Worm (Caenorhabditis elegans) whole organism, young adult: Measurements from ENCODE around the gene mom-1.

ENCODE experiments used
- B0035.1 ChIP-seq: sonication (generic microtip); optimal IDR thresholded peaks from 2 replicates; lab custom pipeline; 2016; ENCODE audit warnings: missing genetic modification characterization, mild to moderate bottlenecking, missing compliant biosample characterization, missing genotype, missing genetic modification reagents
- B0336.3 ChIP-seq: fragments of 200-800 bp; sonication (Bioruptor generic); IDR thresholded peaks from 2 replicates; pipeline ENCODE4 v1.3.6; 2022; ENCODE audit warnings: missing genetic modification characterization, missing compliant biosample characterization
- C17E4.6 ChIP-seq: fragments of 200-800 bp; sonication (Bioruptor generic); IDR thresholded peaks from 2 replicates; pipeline ENCODE4 v1.3.6; 2022; ENCODE audit warnings: missing genetic modification reagents, missing genetic modification characterization, missing compliant biosample characterization
- F52B5.7 ChIP-seq: sonication (generic microtip); optimal IDR thresholded peaks from 2 replicates; lab custom pipeline; 2016; ENCODE audit warnings: mild to moderate bottlenecking, missing genetic modification characterization, missing compliant biosample characterization
- F55B11.4 ChIP-seq: sonication (generic microtip); optimal IDR thresholded peaks from 2 replicates; lab custom pipeline; 2016; ENCODE audit warnings: missing compliant biosample characterization, missing genetic modification characterization, borderline replicate concordance; ENCODE audit not compliant: insufficient read depth
- F57A8.1 ChIP-seq: fragments of 200-800 bp; sonication (Bioruptor generic); optimal IDR thresholded peaks from 2 replicates; lab custom pipeline; 2018; ENCODE audit warnings: mild to moderate bottlenecking, missing genetic modification characterization, moderate library complexity, missing compliant biosample characterization
- K11D2.4 ChIP-seq: fragments of 200-800 bp; sonication (Bioruptor generic); IDR thresholded peaks from 2 replicates; pipeline ENCODE4 v1.3.6; 2022; ENCODE audit warnings: missing genetic modification reagents, missing genetic modification characterization, missing compliant biosample characterization
- T07F8.4 ChIP-seq: sonication (generic microtip); optimal IDR thresholded peaks from 2 replicates; lab custom pipeline; 2016; ENCODE audit warnings: mild to moderate bottlenecking, missing genetic modification characterization, moderate library complexity, missing compliant biosample characterization
- T26A5.8 ChIP-seq: sonication (generic microtip); optimal IDR thresholded peaks from 2 replicates; lab custom pipeline; 2016; ENCODE audit warnings: missing genetic modification characterization, missing compliant biosample characterization
- aptf-3 ChIP-seq: fragments of 200-800 bp; sonication (Bioruptor generic); IDR thresholded peaks from 2 replicates; pipeline ENCODE4 v1.3.6; 2022; ENCODE audit warnings: missing genetic modification characterization, missing compliant biosample characterization
- athp-1 ChIP-seq: sonication (generic microtip); optimal IDR thresholded peaks from 2 replicates; lab custom pipeline; 2017; ENCODE audit warnings: mild to moderate bottlenecking, missing genetic modification characterization, missing compliant biosample characterization
- bed-2 ChIP-seq: fragments of 200-800 bp; sonication (Bioruptor generic); IDR thresholded peaks from 2 replicates; pipeline ENCODE4 v1.3.6; 2022; ENCODE audit warnings: missing genetic modification reagents, missing genetic modification characterization, missing compliant biosample characterization
- ceh-100 ChIP-seq: fragments of 200-800 bp; sonication (Bioruptor generic); IDR thresholded peaks from 2 replicates; pipeline ENCODE4 v1.3.6; 2022; ENCODE audit warnings: missing genetic modification reagents, missing genetic modification characterization, missing compliant biosample characterization
- ceh-40 ChIP-seq: fragments of 200-800 bp; sonication (Bioruptor generic); IDR thresholded peaks from 2 replicates; pipeline ENCODE4 v1.3.6; 2022; ENCODE audit warnings: missing genetic modification characterization, missing compliant biosample characterization
- ceh-79 ChIP-seq: sonication (generic microtip); optimal IDR thresholded peaks from 2 replicates; lab custom pipeline; 2017; ENCODE audit warnings: mild to moderate bottlenecking, missing genetic modification characterization, missing compliant biosample characterization
- egl-18 ChIP-seq: fragments of 200-800 bp; sonication (Bioruptor generic); IDR thresholded peaks from 2 replicates; pipeline ENCODE4 v1.3.6; 2022; ENCODE audit warnings: missing genetic modification reagents, missing genetic modification characterization, missing compliant biosample characterization
- egl-44 ChIP-seq: fragments of 200-800 bp; sonication (Bioruptor generic); IDR thresholded peaks from 2 replicates; pipeline ENCODE4 v1.3.6; 2022; ENCODE audit warnings: missing genetic modification reagents, missing genetic modification characterization, missing compliant biosample characterization
- egrh-3 ChIP-seq: fragments of 200-800 bp; sonication (Bioruptor generic); IDR thresholded peaks from 2 replicates; pipeline ENCODE4 v1.3.6; 2022; ENCODE audit warnings: missing genetic modification reagents, missing genetic modification characterization, missing compliant biosample characterization
- him-1 ChIP-seq: sonication (generic microtip); optimal IDR thresholded peaks from 2 replicates; lab custom pipeline; 2016; ENCODE audit warnings: missing genotype, missing genetic modification reagents, missing genetic modification characterization, missing compliant biosample characterization
- hmg-20 ChIP-seq: fragments of 200-800 bp; sonication (Bioruptor generic); IDR thresholded peaks from 2 replicates; pipeline ENCODE4 v1.3.6; 2022; ENCODE audit warnings: missing genetic modification reagents, missing genetic modification characterization, missing compliant biosample characterization
- hsf-1 ChIP-seq: fragments of 200-800 bp; sonication (Bioruptor generic); IDR thresholded peaks from 2 replicates; pipeline ENCODE4 v1.3.6; 2022; ENCODE audit warnings: missing genetic modification reagents, missing genetic modification characterization, missing compliant biosample characterization
- lag-1 ChIP-seq: fragments of 200-800 bp; sonication (Bioruptor generic); IDR thresholded peaks from 2 replicates; pipeline ENCODE4 v1.3.6; 2022; ENCODE audit warnings: missing genetic modification reagents, missing genetic modification characterization, missing compliant biosample characterization
- lin-26 ChIP-seq: fragments of 200-800 bp; sonication (Bioruptor generic); IDR thresholded peaks from 2 replicates; pipeline ENCODE4 v1.3.6; 2022; ENCODE audit warnings: missing genetic modification reagents, missing genetic modification characterization, missing compliant biosample characterization
- lin-35 ChIP-seq, 3 experiments: fragments of 150-350 bp in 2 of 3; sonication (generic microtip) in 1 of 3; optimal IDR thresholded peaks; 2 replicates each; lab custom pipeline; 2014 to 2018; ENCODE audit warnings: missing biosample characterization in 3 of 3, missing genetic modification characterization in 3 of 3, missing genetic modification reagents in 3 of 3
- lin-40 ChIP-seq: sonication (generic microtip); optimal IDR thresholded peaks from 2 replicates; lab custom pipeline; 2016; ENCODE audit warnings: missing genetic modification characterization, mild to moderate bottlenecking, missing compliant biosample characterization, missing genotype, missing genetic modification reagents
- madf-6 ChIP-seq: fragments of 200-800 bp; sonication (Bioruptor generic); IDR thresholded peaks from 2 replicates; pipeline ENCODE4 v1.3.6; 2022; ENCODE audit warnings: missing genetic modification reagents, missing genetic modification characterization, missing compliant biosample characterization
- madf-8 ChIP-seq: fragments of 200-800 bp; sonication (Bioruptor generic); conservative IDR thresholded peaks from 2 replicates; pipeline ENCODE4 v1.3.6; 2022; ENCODE audit warnings: missing genetic modification reagents, missing genetic modification characterization, missing compliant biosample characterization
- mcd-1 ChIP-seq: fragments of 200-800 bp; sonication (Bioruptor generic); IDR thresholded peaks from 2 replicates; pipeline ENCODE4 v1.3.6; 2022; ENCODE audit warnings: missing genetic modification reagents, missing genetic modification characterization, missing compliant biosample characterization
- mes-4 ChIP-seq: sonication (generic microtip); optimal IDR thresholded peaks from 2 replicates; lab custom pipeline; 2016; ENCODE audit warnings: missing genotype, missing genetic modification characterization, missing compliant biosample characterization
- nfya-2 ChIP-seq: fragments of 200-800 bp; sonication (Bioruptor generic); IDR thresholded peaks from 2 replicates; pipeline ENCODE4 v1.3.6; 2022; ENCODE audit warnings: missing genetic modification reagents, missing genetic modification characterization, missing compliant biosample characterization
- nhr-27 ChIP-seq: fragments of 200-800 bp; sonication (Bioruptor generic); optimal IDR thresholded peaks from 2 replicates; lab custom pipeline; 2018; ENCODE audit warnings: mild to moderate bottlenecking, missing genetic modification characterization, moderate library complexity, missing compliant biosample characterization
- nhr-80 ChIP-seq: sonication (generic microtip); optimal IDR thresholded peaks from 2 replicates; lab custom pipeline; 2016; ENCODE audit warnings: missing genetic modification characterization, missing compliant biosample characterization
- pha-4 ChIP-seq: fragments of 150-350 bp; sonication (generic microtip); optimal IDR thresholded peaks from 2 replicates; lab custom pipeline; 2014; ENCODE audit warnings: missing biosample characterization, missing genetic modification reagents, missing genetic modification characterization
- rcor-1 ChIP-seq: fragments of 200-800 bp; sonication (Bioruptor generic); IDR thresholded peaks from 2 replicates; pipeline ENCODE4 v1.3.6; 2022; ENCODE audit warnings: missing genetic modification reagents, missing genetic modification characterization, missing compliant biosample characterization
- rpc-1 ChIP-seq, 2 experiments: fragments of 150-350 bp in 1 of 2; sonication (generic microtip) in 1 of 2; optimal IDR thresholded peaks; 2 replicates each; lab custom pipeline; 2014 to 2018; ENCODE audit warnings: missing biosample characterization in 1 of 2, missing genetic modification characterization in 1 of 2, missing genetic modification reagents in 1 of 2, missing genotype in 1 of 2
- sea-2 ChIP-seq: fragments of 200-800 bp; sonication (Bioruptor generic); IDR thresholded peaks from 2 replicates; pipeline ENCODE4 v1.3.6; 2022; ENCODE audit warnings: missing genetic modification characterization, missing compliant biosample characterization
- snpc-1.1 ChIP-seq: sonication (generic microtip); optimal IDR thresholded peaks from 2 replicates; lab custom pipeline; 2017; ENCODE audit warnings: missing genetic modification characterization, mild to moderate bottlenecking, missing compliant biosample characterization, antibody characterized with exemption, moderate library complexity, missing genotype, missing genetic modification reagents; ENCODE audit not compliant: insufficient read depth
- snpc-3.4 ChIP-seq: sonication (generic microtip); optimal IDR thresholded peaks from 2 replicates; lab custom pipeline; 2017; ENCODE audit warnings: missing genetic modification characterization, mild to moderate bottlenecking, missing compliant biosample characterization, antibody characterized with exemption, moderate library complexity, missing genotype, missing genetic modification reagents
- snpc-4 ChIP-seq, 5 experiments: fragments of 150-350 bp in 1 of 5; sonication (generic microtip) in 4 of 5; optimal IDR thresholded peaks; 2 replicates each; lab custom pipeline; 2014 to 2018; ENCODE audit warnings: missing genetic modification characterization in 5 of 5, missing biosample characterization in 3 of 5, antibody characterized with exemption in 2 of 5, mild to moderate bottlenecking in 2 of 5, missing compliant biosample characterization in 2 of 5, missing genotype in 2 of 5, moderate library complexity in 2 of 5, missing genetic modification reagents in 1 of 5
- somi-1 ChIP-seq: fragments of 200-800 bp; sonication (Bioruptor generic); optimal IDR thresholded peaks from 2 replicates; lab custom pipeline; 2018; ENCODE audit warnings: mild to moderate bottlenecking, missing genetic modification characterization, missing compliant biosample characterization
- tbp1 ChIP-seq: fragments of 200-800 bp; sonication (Bioruptor generic); optimal IDR thresholded peaks from 2 replicates; lab custom pipeline; 2018; ENCODE audit warnings: mild to moderate bottlenecking, missing genetic modification characterization, missing compliant biosample characterization
- tbx-9 ChIP-seq: sonication (generic microtip); optimal IDR thresholded peaks from 2 replicates; lab custom pipeline; 2016; ENCODE audit warnings: borderline replicate concordance, missing genetic modification characterization, inconsistent platforms, missing compliant biosample characterization
- unc-130 ChIP-seq: sonication (generic microtip); optimal IDR thresholded peaks from 2 replicates; lab custom pipeline; 2016; ENCODE audit warnings: missing genetic modification reagents, missing genetic modification characterization, missing compliant biosample characterization
- xnd-1 ChIP-seq: sonication (generic microtip); optimal IDR thresholded peaks from 2 replicates; lab custom pipeline; 2016; ENCODE audit warnings: missing genotype, missing genetic modification reagents, missing genetic modification characterization, missing compliant biosample characterization

mom-1 gene

ce11 chrX:6253566-6253898 lies 39.4 kb upstream of the mom-1 start:
- TF ChIP-seq F52B5.7 (tag; lab: Kevin White, UChicago) (no peak), snpc-4 (GFP tag; optimal IDR thresholded peaks at IDR 0.05; lab: Kevin White, UChicago) (no peak), snpc-4 (tag; optimal IDR thresholded peaks at IDR 0.05; lab: Kevin White, UChicago) (peak in 1 of 4 experiments; percentile 17)

- TF ChIP-seq B0336.3 (GFP tag; lab: Robert Waterston, UW): peak; percentile 88
- peak; percentile 62; the same call in 1 of the 2 replicates for TF ChIP-seq egl-44 (GFP tag; lab: Robert Waterston, UW)
- peak in 1 of 3 experiments; percentile 32 for TF ChIP-seq lin-35 (GFP tag; optimal IDR thresholded peaks at IDR 0.05; lab: Kevin White, UChicago)
- TF ChIP-seq lin-26: no peak
- TF ChIP-seq madf-6: peak; percentile 42; the same call in 1 of the 2 replicates
- TF ChIP-seq snpc-3.4 (tag; lab: Kevin White, UChicago): no peak
- TF ChIP-seq unc-130 (GFP tag; lab: Kevin White, UChicago): no peak
- no peak for TF ChIP-seq sea-2 (GFP tag; lab: Robert Waterston, UW)
- TF ChIP-seq C17E4.6 (GFP tag; lab: Robert Waterston, UW): no peak
- TF ChIP-seq pha-4: peak; percentile 28
- TF ChIP-seq bed-2 (GFP tag; lab: Robert Waterston, UW): no peak
- no peak for TF ChIP-seq F57A8.1 (GFP tag; lab: Kevin White, UChicago)
- TF ChIP-seq mes-4 (tag; lab: Kevin White, UChicago): no peak
- no peak for TF ChIP-seq lag-1 (GFP tag; lab: Robert Waterston, UW)
- no peak for TF ChIP-seq nhr-27 (tag; lab: Kevin White, UChicago)
- TF ChIP-seq tbp1 (GFP tag; lab: Kevin White, UChicago): peak; percentile 26
- peak; percentile 53; the same call in 1 of the 2 replicates for TF ChIP-seq ceh-40 (GFP tag; lab: Robert Waterston, UW)
- TF ChIP-seq hsf-1 (GFP tag; lab: Robert Waterston, UW): peak; percentile 46; the same call in 1 of the 2 replicates
- TF ChIP-seq egrh-3 (GFP tag; lab: Robert Waterston, UW): no peak
- no peak for TF ChIP-seq madf-8 (GFP tag; lab: Robert Waterston, UW)
- no peak for TF ChIP-seq xnd-1 (tag; lab: Kevin White, UChicago)
- TF ChIP-seq egl-18: no peak
- peak; percentile 76 for TF ChIP-seq K11D2.4
- TF ChIP-seq snpc-4 (GFP tag; optimal IDR thresholded peaks at IDR 0.05; lab: Kevin White, UChicago): no peak
- no peak for TF ChIP-seq snpc-4 (tag; optimal IDR thresholded peaks at IDR 0.05; lab: Kevin White, UChicago)
- TF ChIP-seq hmg-20 (GFP tag; lab: Robert Waterston, UW): no peak
- peak; percentile 38 for TF ChIP-seq somi-1
- no peak for TF ChIP-seq T07F8.4 (tag; lab: Kevin White, UChicago)
- TF ChIP-seq tbx-9 (tag; lab: Kevin White, UChicago): no peak
- TF ChIP-seq mcd-1 (GFP tag; lab: Robert Waterston, UW): peak; percentile 38
- TF ChIP-seq rpc-1 (optimal IDR thresholded peaks at IDR 0.05; lab: Kevin White, UChicago): no peak
- no peak for TF ChIP-seq rpc-1 (tag; optimal IDR thresholded peaks at IDR 0.05; lab: Kevin White, UChicago)
- TF ChIP-seq F55B11.4 (tag; lab: Kevin White, UChicago): no peak
- TF ChIP-seq nfya-2: 0 out of 2 replicates have a peak, but pooled peaks have one; percentile 31
- TF ChIP-seq aptf-3: peak; percentile 29; the same call in 1 of the 2 replicates
- peak; percentile 36 for TF ChIP-seq lin-40 (tag; lab: Kevin White, UChicago)
- peak; percentile 18 for TF ChIP-seq ceh-79 (tag; lab: Kevin White, UChicago)
- TF ChIP-seq B0035.1 (tag; lab: Kevin White, UChicago): no peak
- no peak for TF ChIP-seq T26A5.8 (tag; lab: Kevin White, UChicago)
- TF ChIP-seq nhr-80 (tag; lab: Kevin White, UChicago): peak; percentile 61
- no peak for TF ChIP-seq him-1 (tag; lab: Kevin White, UChicago)
- TF ChIP-seq athp-1 (tag; lab: Kevin White, UChicago): no peak
- TF ChIP-seq snpc-1.1: no peak
- TF ChIP-seq rcor-1 (GFP tag; lab: Robert Waterston, UW): no peak; the same call in 1 of the 2 replicates
- TF ChIP-seq ceh-100 (GFP tag; lab: Robert Waterston, UW): no peak
Measured at ce11 chrX:6253899-6254670, 38.8 kb upstream of the mom-1 start.
